Fruit fly (Drosophila melanogaster) whole organism, pupa: ENCODE measurements around the gene pit.

Experiments
- CG13204 ChIP-seq: fragments of 200-800 bp; sonication (Bioruptor generic); optimal IDR thresholded peaks from 2 replicates; lab custom pipeline; 2018; ENCODE audit warnings: missing biosample characterization, mild to moderate bottlenecking, missing genetic modification characterization, moderate library complexity
- CG17806 ChIP-seq: fragments of 200-800 bp; sonication (Bioruptor generic); optimal IDR thresholded peaks from 2 replicates; lab custom pipeline; 2018; ENCODE audit warnings: missing biosample characterization, mild to moderate bottlenecking, missing genetic modification characterization, moderate library complexity
- CG32121 ChIP-seq: fragments of 200-800 bp; sonication (Bioruptor generic); IDR thresholded peaks from 2 replicates; pipeline ENCODE4 v1.3.6; 2022; ENCODE audit warnings: missing biosample characterization, missing genetic modification characterization
- CG4496 ChIP-seq: fragments of 200-800 bp; sonication (Bioruptor generic); IDR thresholded peaks from 3 replicates; pipeline ENCODE4 v1.3.6; 2022; ENCODE audit warnings: missing biosample characterization, missing genetic modification characterization
- CG8159 ChIP-seq: fragments of 200-800 bp; sonication (Bioruptor generic); optimal IDR thresholded peaks from 3 replicates; lab custom pipeline; 2018; ENCODE audit warnings: missing biosample characterization, mild to moderate bottlenecking, missing genetic modification characterization, moderate library complexity
- CG9948 ChIP-seq: fragments of 200-800 bp; sonication (Bioruptor generic); optimal IDR thresholded peaks from 2 replicates; lab custom pipeline; 2018; ENCODE audit warnings: missing biosample characterization, mild to moderate bottlenecking, missing genetic modification characterization, moderate library complexity
- D1 ChIP-seq: fragments of 200-800 bp; sonication (Bioruptor generic); optimal IDR thresholded peaks from 2 replicates; lab custom pipeline; 2018; ENCODE audit warnings: missing biosample characterization, mild to moderate bottlenecking, missing genetic modification characterization, moderate library complexity
- Ets98B ChIP-seq: fragments of 200-800 bp; sonication (Bioruptor generic); IDR thresholded peaks from 2 replicates; pipeline ENCODE4 v1.3.6; 2022; ENCODE audit warnings: missing biosample characterization, missing genetic modification characterization
- Pif1B ChIP-seq: fragments of 200-800 bp; sonication (Bioruptor generic); optimal IDR thresholded peaks from 3 replicates; lab custom pipeline; 2016; ENCODE audit warnings: missing biosample characterization, missing genetic modification characterization
- Snoo ChIP-seq: fragments of 200-800 bp; sonication (Bioruptor generic); optimal IDR thresholded peaks from 3 replicates; lab custom pipeline; 2017; ENCODE audit warnings: missing biosample characterization, mild to moderate bottlenecking, missing genetic modification characterization, inconsistent platforms
- fd96Ca ChIP-seq: fragments of 200-800 bp; sonication (Bioruptor generic); IDR thresholded peaks from 3 replicates; pipeline ENCODE4 v1.3.6; 2022; ENCODE audit warnings: missing biosample characterization, missing genetic modification characterization
- rn ChIP-seq: fragments of 200-800 bp; sonication (Bioruptor generic); IDR thresholded peaks from 2 replicates; pipeline ENCODE4 v1.3.6; 2022; ENCODE audit warnings: missing biosample characterization, missing genetic modification characterization

DNA sequence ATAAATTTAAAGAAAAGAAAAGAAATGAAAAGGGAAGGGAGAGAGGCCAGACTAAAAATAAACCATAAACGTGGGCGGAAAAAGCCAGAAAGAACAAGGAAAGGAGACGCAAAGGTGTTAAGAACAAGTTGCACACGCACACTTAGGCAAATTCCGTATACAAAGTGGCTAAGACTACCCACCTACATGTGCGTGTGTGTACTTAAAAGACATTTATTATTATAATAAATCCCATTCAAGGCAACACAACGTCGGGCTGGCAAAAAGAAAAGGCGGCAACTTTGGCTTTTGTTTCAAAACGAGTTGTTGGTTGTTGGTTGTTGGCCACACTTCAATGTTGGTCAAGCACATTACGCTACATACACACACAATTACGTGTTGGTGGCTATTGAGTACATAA, 18.1 kb downstream of the pit start:
- TF ChIP-seq CG17806 (no peak), Ets98B (no peak), CG9948 (no peak), rn (no peak), CG8159 (no peak), fd96Ca (GFP tag; lab: Robert Waterston, UW) (no peak), D1 (tag; lab: Kevin White, UChicago) (no peak), CG32121 (GFP tag; lab: Robert Waterston, UW) (no peak), CG13204 (no peak), Pif1B (GFP tag; lab: Kevin White, UChicago) (no peak), CG4496 (GFP tag; lab: Robert Waterston, UW) (no peak), Snoo (tag; lab: Kevin White, UChicago) (no peak)
